Worm (Caenorhabditis elegans): ENCODE measurements around the gene idpa-2.

The idpa-2 gene

DNA sequence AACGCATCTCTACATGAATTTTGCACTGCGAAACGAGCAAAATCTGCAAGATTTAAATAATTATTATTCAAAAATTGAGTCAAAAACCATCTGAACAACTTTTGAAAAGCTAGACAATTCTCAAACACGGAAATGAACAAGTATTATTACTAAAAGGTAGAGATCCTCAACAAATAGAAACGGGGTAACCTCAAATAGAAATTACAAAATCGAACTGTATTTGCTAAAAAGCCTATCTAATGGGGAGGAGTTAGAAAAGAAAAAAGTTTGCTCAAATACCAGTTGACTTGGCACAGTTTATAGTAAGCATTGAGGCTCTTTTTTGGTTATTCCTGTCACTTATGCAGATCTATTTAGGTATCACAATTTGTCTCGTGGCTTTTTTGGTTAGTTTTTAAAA, 33.2 kb upstream of the idpa-2 start, which contains the start of gene nas-25:
TSS of gene nas-25 (plus strand) at position 301 of the 400 bp plus-strand sequence.
- TF ChIP-seq syd-9 (tag; optimal IDR thresholded peaks at IDR 0.05), result no peak
- TF ChIP-seq elt-2 (tag; optimal IDR thresholded peaks at IDR 0.05), result no peak
- TF ChIP-seq che-1 (tag; optimal IDR thresholded peaks at IDR 0.05), result no peak
- no peak for TF ChIP-seq unc-86 (tag; optimal IDR thresholded peaks at IDR 0.05)
- no peak for TF ChIP-seq ceh-48 (tag; optimal IDR thresholded peaks at IDR 0.05)
- TF ChIP-seq lim-6 (tag; optimal IDR thresholded peaks at IDR 0.05), result no peak
- no peak for TF ChIP-seq zip-5 (tag; optimal IDR thresholded peaks at IDR 0.05)
- no peak for TF ChIP-seq eyg-1 (tag; optimal IDR thresholded peaks at IDR 0.05)
- TF ChIP-seq elt-4 (tag; optimal IDR thresholded peaks at IDR 0.05), result no peak
- TF ChIP-seq lin-11 (tag; optimal IDR thresholded peaks at IDR 0.05), result no peak
- TF ChIP-seq F13H6.1 (tag; optimal IDR thresholded peaks at IDR 0.05), result no peak
- TF ChIP-seq ceh-6 (GFP tag; optimal IDR thresholded peaks at IDR 0.05), result no peak
- TF ChIP-seq tbx-2 (tag; optimal IDR thresholded peaks at IDR 0.05), result no peak
- TF ChIP-seq K02D7.2 (tag; optimal IDR thresholded peaks at IDR 0.05), result no peak
- TF ChIP-seq ets-4 (tag; optimal IDR thresholded peaks at IDR 0.05), result no peak
- TF ChIP-seq ceh-24 (tag; optimal IDR thresholded peaks at IDR 0.05), result no peak
- TF ChIP-seq C38D4.7 (GFP tag; optimal IDR thresholded peaks at IDR 0.05), result no peak
- TF ChIP-seq sox-4 (tag; optimal IDR thresholded peaks at IDR 0.05), result no peak

DNA sequence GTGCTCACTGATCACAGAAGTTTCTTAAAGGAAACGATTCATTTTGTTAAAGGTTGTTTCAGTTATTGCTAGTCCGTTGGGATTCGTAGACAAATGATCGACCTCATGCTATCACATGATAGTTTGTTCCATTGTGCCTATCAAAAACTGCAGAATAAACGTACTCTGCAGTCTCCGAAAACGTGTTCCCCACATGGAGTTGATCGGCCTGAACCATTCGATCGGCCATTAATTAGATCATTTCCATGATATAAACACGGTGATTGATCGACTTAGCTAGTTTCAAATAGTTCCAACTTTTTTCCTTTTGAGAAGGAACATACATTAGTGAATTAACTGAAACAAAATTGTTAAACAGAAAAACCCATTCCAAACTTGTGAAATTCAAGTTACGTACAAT, 30.2 kb upstream of the idpa-2 start:
- no peak for TF ChIP-seq tbx-2 (tag; optimal IDR thresholded peaks at IDR 0.05)
- TF ChIP-seq ceh-22 (tag; optimal IDR thresholded peaks at IDR 0.05), result no peak
- TF ChIP-seq ceh-6 (GFP tag; optimal IDR thresholded peaks at IDR 0.05), result no peak
- TF ChIP-seq che-1 (tag; optimal IDR thresholded peaks at IDR 0.05), result no peak
- TF ChIP-seq T23F11.4 (GFP tag; optimal IDR thresholded peaks at IDR 0.05), result no peak
- TF ChIP-seq pqm-1 (tag; optimal IDR thresholded peaks at IDR 0.05), result no peak
- no peak for TF ChIP-seq C08G9.2 (tag; optimal IDR thresholded peaks at IDR 0.05)
- TF ChIP-seq dmd-4 (tag; optimal IDR thresholded peaks at IDR 0.05; ENCODE audit: borderline replicate concordance), result no peak
- no peak for TF ChIP-seq nhr-11 (tag; optimal IDR thresholded peaks at IDR 0.05)
- no peak for TF ChIP-seq hlh-8 (tag; optimal IDR thresholded peaks at IDR 0.05)
- TF ChIP-seq fkh-10 (GFP tag; optimal IDR thresholded peaks at IDR 0.05), result no peak
- TF ChIP-seq ceh-31 (tag; optimal IDR thresholded peaks at IDR 0.05), result no peak
- TF ChIP-seq ceh-30 (tag; optimal IDR thresholded peaks at IDR 0.05), result no peak
- no peak for TF ChIP-seq sox-2 (GFP tag; IDR thresholded peaks at IDR 0.05)
- TF ChIP-seq K09A11.1 (tag; optimal IDR thresholded peaks at IDR 0.05; ENCODE audit: insufficient read depth), result no peak
- no peak for TF ChIP-seq nhr-232 (tag; optimal IDR thresholded peaks at IDR 0.05)
- no peak for TF ChIP-seq pha-4 (tag; optimal IDR thresholded peaks at IDR 0.05)
- TF ChIP-seq ceh-24 (tag; optimal IDR thresholded peaks at IDR 0.05), result no peak

DNA sequence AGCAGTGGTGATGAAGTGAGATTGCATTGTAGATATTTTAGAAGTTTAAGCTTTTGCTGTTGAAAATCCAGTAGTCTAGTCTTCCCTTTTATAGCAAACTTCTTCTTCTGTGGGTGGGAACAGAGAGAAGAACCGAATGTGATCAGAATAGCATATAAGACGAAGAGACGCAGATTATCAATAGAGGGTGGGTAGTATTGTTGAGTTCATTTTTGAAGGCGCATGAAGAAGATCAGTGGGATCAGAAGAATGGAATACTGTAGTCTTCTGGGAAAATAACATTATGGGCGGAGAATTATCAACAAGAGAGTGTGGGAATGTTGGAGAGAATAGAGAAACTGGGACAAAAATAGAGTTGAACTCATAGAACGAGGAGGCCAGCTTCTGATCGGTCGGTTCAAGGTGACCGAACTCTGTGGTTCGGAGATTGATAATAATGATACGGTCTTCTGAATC, 28.6 kb upstream of the idpa-2 start, which contains the start of gene F46C5.1:
TSS of gene F46C5.1 (minus strand) at position 51 of the 456 bp plus-strand sequence.
- TF ChIP-seq lim-6 (tag; optimal IDR thresholded peaks at IDR 0.05), result no peak
- TF ChIP-seq pax-1 (tag; optimal IDR thresholded peaks at IDR 0.05), result no peak
- TF ChIP-seq unc-86 (tag; optimal IDR thresholded peaks at IDR 0.05), result no peak
- no peak for TF ChIP-seq fkh-10 (GFP tag; optimal IDR thresholded peaks at IDR 0.05)
- no peak for TF ChIP-seq unc-3 (GFP tag; conservative IDR thresholded peaks at IDR 0.05)
- TF ChIP-seq unc-3 (tag; optimal IDR thresholded peaks at IDR 0.05), result no peak
- no peak for TF ChIP-seq T23F11.4 (GFP tag; optimal IDR thresholded peaks at IDR 0.05)
- TF ChIP-seq pha-4 (tag; optimal IDR thresholded peaks at IDR 0.05), result no peak
- TF ChIP-seq nhr-232 (tag; optimal IDR thresholded peaks at IDR 0.05), result no peak
- no peak for TF ChIP-seq mec-3 (tag; optimal IDR thresholded peaks at IDR 0.05; ENCODE audit: borderline replicate concordance)
- no peak for TF ChIP-seq sox-4 (tag; optimal IDR thresholded peaks at IDR 0.05)
- no peak for TF ChIP-seq K09A11.1 (tag; optimal IDR thresholded peaks at IDR 0.05; ENCODE audit: insufficient read depth)
- no peak for TF ChIP-seq ceh-19 (GFP tag; optimal IDR thresholded peaks at IDR 0.05)
- no peak for TF ChIP-seq ceh-14 (tag; optimal IDR thresholded peaks at IDR 0.05)
- TF ChIP-seq madf-2 (tag; optimal IDR thresholded peaks at IDR 0.05), result no peak
- TF ChIP-seq nfya-1 (tag; optimal IDR thresholded peaks at IDR 0.05), result no peak
- no peak for TF ChIP-seq gmeb-2 (tag; optimal IDR thresholded peaks at IDR 0.05)
- no peak for TF ChIP-seq ceh-31 (tag; optimal IDR thresholded peaks at IDR 0.05)
- no peak for TF ChIP-seq rnt-1 (tag; optimal IDR thresholded peaks at IDR 0.05)
- no peak for TF ChIP-seq syd-9 (tag; optimal IDR thresholded peaks at IDR 0.05)

All from whole organism, late embryonic.